Worm (Caenorhabditis elegans) whole organism, L1 larva: ENCODE results near the gene str-182.

Experiments used
- C04F5.9 ChIP-seq: sonication (generic microtip); optimal IDR thresholded peaks from 2 replicates; lab custom pipeline; 2016; ENCODE audit warnings: missing genetic modification characterization, missing compliant biosample characterization
- C16A3.4 ChIP-seq: fragments of 150-350 bp; optimal IDR thresholded peaks from 2 replicates; lab custom pipeline; 2014; ENCODE audit warnings: missing biosample characterization, missing genetic modification characterization
- Y116A8C.19 ChIP-seq: sonication (generic microtip); optimal IDR thresholded peaks from 2 replicates; lab custom pipeline; 2016; ENCODE audit warnings: missing compliant biosample characterization, missing genetic modification characterization, borderline replicate concordance
- dsc-1 ChIP-seq: sonication (generic microtip); optimal IDR thresholded peaks from 2 replicates; lab custom pipeline; 2016; ENCODE audit warnings: mild to moderate bottlenecking, missing genetic modification characterization, missing compliant biosample characterization
- efl-1 ChIP-seq, 4 experiments: fragments of 150-350 bp; optimal IDR thresholded peaks in 3 of 4; peaks in 1 of 4; 1 replicate in 1 of 4; 2 replicates in 3 of 4; lab custom pipeline; 2014; ENCODE audit warnings: missing biosample characterization in 2 of 4, missing genetic modification characterization in 2 of 4, missing genetic modification reagents in 2 of 4
- egl-27 ChIP-seq, 2 experiments: fragments of 150-350 bp in 1 of 2; sonication (generic microtip); optimal IDR thresholded peaks; 3 replicates each; lab custom pipeline; 2017 to 2018; ENCODE audit warnings: missing biosample characterization in 2 of 2, missing genetic modification characterization in 2 of 2, missing genetic modification reagents in 2 of 2
- elt-2 ChIP-seq: sonication (generic microtip); optimal IDR thresholded peaks from 2 replicates; lab custom pipeline; 2016; ENCODE audit warnings: missing genetic modification characterization, mild to moderate bottlenecking, inconsistent platforms, missing compliant biosample characterization, missing genetic modification reagents
- elt-3 ChIP-seq, 6 experiments: fragments of 150-350 bp in 1 of 6; sonication (generic microtip); optimal IDR thresholded peaks; 2 replicates each; lab custom pipeline; 2017 to 2018; ENCODE audit warnings: missing biosample characterization in 6 of 6, missing genetic modification characterization in 6 of 6, inconsistent platforms in 1 of 6
- fkh-10 ChIP-seq: sonication (generic microtip); optimal IDR thresholded peaks from 2 replicates; lab custom pipeline; 2017; ENCODE audit warnings: missing biosample characterization, missing genetic modification reagents, missing genetic modification characterization
- fkh-4 ChIP-seq: sonication (generic microtip); optimal IDR thresholded peaks from 2 replicates; lab custom pipeline; 2016; ENCODE audit warnings: missing compliant biosample characterization, missing genetic modification characterization, borderline replicate concordance
- fkh-8 ChIP-seq: sonication (generic microtip); optimal IDR thresholded peaks from 2 replicates; lab custom pipeline; 2016; ENCODE audit warnings: mild to moderate bottlenecking, missing genetic modification characterization, missing compliant biosample characterization
- fos-1 ChIP-seq: fragments of 150-350 bp; optimal IDR thresholded peaks from 2 replicates; lab custom pipeline; 2014; ENCODE audit warnings: missing biosample characterization, missing genetic modification characterization
- hlh-4 ChIP-seq: sonication (generic microtip); optimal IDR thresholded peaks from 2 replicates; lab custom pipeline; 2016; ENCODE audit warnings: mild to moderate bottlenecking, missing genetic modification characterization, missing compliant biosample characterization
- lin-14 ChIP-seq: fragments of 200-800 bp; sonication (Bioruptor generic); optimal IDR thresholded peaks from 2 replicates; lab custom pipeline; 2018; ENCODE audit warnings: mild to moderate bottlenecking, missing genetic modification characterization, moderate library complexity, missing compliant biosample characterization
- lin-15B ChIP-seq: fragments of 150-350 bp; sonication (generic microtip); optimal IDR thresholded peaks from 3 replicates; lab custom pipeline; 2014; ENCODE audit warnings: missing biosample characterization, missing genetic modification characterization
- lin-35 ChIP-seq, 2 experiments: fragments of 150-350 bp; optimal IDR thresholded peaks; 2 replicates each; lab custom pipeline; 2014; ENCODE audit warnings: missing biosample characterization in 2 of 2, missing genetic modification characterization in 2 of 2, missing genetic modification reagents in 2 of 2
- lir-3 ChIP-seq: sonication (generic microtip); optimal IDR thresholded peaks from 2 replicates; lab custom pipeline; 2016; ENCODE audit warnings: mild to moderate bottlenecking, missing genetic modification characterization, moderate library complexity, missing compliant biosample characterization; ENCODE audit not compliant: poor library complexity
- nhr-12 ChIP-seq: sonication (generic microtip); optimal IDR thresholded peaks from 2 replicates; lab custom pipeline; 2017; ENCODE audit warnings: missing biosample characterization, missing genetic modification characterization
- nhr-19 ChIP-seq: fragments of 200-800 bp; sonication (Bioruptor generic); conservative IDR thresholded peaks from 2 replicates; pipeline ENCODE4 v1.3.6; 2022; ENCODE audit warnings: missing genetic modification characterization, missing compliant biosample characterization
- nhr-20 ChIP-seq: sonication (generic microtip); optimal IDR thresholded peaks from 2 replicates; lab custom pipeline; 2016; ENCODE audit warnings: mild to moderate bottlenecking, missing genetic modification characterization, missing compliant biosample characterization
- nhr-47 ChIP-seq: sonication (generic microtip); optimal IDR thresholded peaks from 2 replicates; lab custom pipeline; 2016; ENCODE audit warnings: mild to moderate bottlenecking, missing genetic modification characterization, moderate library complexity, missing compliant biosample characterization
- nhr-71 ChIP-seq: sonication (generic microtip); optimal IDR thresholded peaks from 2 replicates; lab custom pipeline; 2016; ENCODE audit warnings: mild to moderate bottlenecking, missing genetic modification characterization, moderate library complexity, missing compliant biosample characterization
- nhr-77 ChIP-seq: fragments of 150-350 bp; optimal IDR thresholded peaks from 2 replicates; lab custom pipeline; 2014; ENCODE audit warnings: missing biosample characterization, missing genetic modification characterization
- pax-3 ChIP-seq: fragments of 200-800 bp; sonication (Bioruptor generic); optimal IDR thresholded peaks from 2 replicates; lab custom pipeline; 2018; ENCODE audit warnings: mild to moderate bottlenecking, missing genetic modification characterization, moderate library complexity, missing compliant biosample characterization
- pqm-1 ChIP-seq: sonication (generic microtip); optimal IDR thresholded peaks from 3 replicates; lab custom pipeline; 2017; ENCODE audit warnings: missing biosample characterization, missing genetic modification characterization
- sptf-1 ChIP-seq: fragments of 150-350 bp; optimal IDR thresholded peaks from 2 replicates; lab custom pipeline; 2014; ENCODE audit warnings: missing biosample characterization, missing genetic modification characterization
- swsn-7 ChIP-seq: sonication (generic microtip); optimal IDR thresholded peaks from 2 replicates; lab custom pipeline; 2016; ENCODE audit warnings: missing genetic modification characterization, missing compliant biosample characterization
- tlp-1 ChIP-seq: fragments of 150-350 bp; optimal IDR thresholded peaks from 2 replicates; lab custom pipeline; 2014; ENCODE audit warnings: missing biosample characterization, missing genetic modification characterization
- unc-130 ChIP-seq: fragments of 150-350 bp; optimal IDR thresholded peaks from 2 replicates; lab custom pipeline; 2017; ENCODE audit warnings: missing biosample characterization, missing genetic modification characterization, inconsistent platforms
- ztf-11 ChIP-seq, 2 experiments: sonication (generic microtip); optimal IDR thresholded peaks; 2 replicates each; lab custom pipeline; 2016 to 2017; ENCODE audit warnings: missing genetic modification characterization in 2 of 2, missing biosample characterization in 1 of 2, missing compliant biosample characterization in 1 of 2
- ztf-4 ChIP-seq: fragments of 150-350 bp; optimal IDR thresholded peaks from 2 replicates; lab custom pipeline; 2014; ENCODE audit warnings: missing biosample characterization, missing genetic modification characterization

The str-182 gene

ce11 chrV:10233330-10233729 is at the start of gene str-182:
Gene str-182 (minus strand): TSS chrV:10233430.
- TF ChIP-seq dsc-1 (tag; lab: Kevin White, UChicago) (no peak), Y116A8C.19 (tag; lab: Kevin White, UChicago) (no peak), nhr-20 (tag; lab: Kevin White, UChicago) (no peak), nhr-77 (tag; lab: Kevin White, UChicago) (no peak), ztf-11 (tag; optimal IDR thresholded peaks at IDR 0.05; lab: Kevin White, UChicago) (no peak), swsn-7 (tag; lab: Kevin White, UChicago) (no peak), elt-2 (no peak), fkh-8 (tag; lab: Kevin White, UChicago) (peak; percentile 41), nhr-12 (tag; lab: Kevin White, UChicago) (no peak), nhr-71 (tag; lab: Kevin White, UChicago) (peak; percentile 12)

ce11 chrV:10281374-10281773 is 48.1 kb upstream of the str-182 start, which contains the start of gene lys-2:
Gene lys-2 (minus strand): TSS chrV:10281474.
- peak; percentile 50 for TF ChIP-seq pqm-1 (tag; lab: Kevin White, UChicago)
- no peak for TF ChIP-seq egl-27 (tag; optimal IDR thresholded peaks at IDR 0.05; lab: Kevin White, UChicago)
- no peak for TF ChIP-seq C04F5.9 (tag; lab: Kevin White, UChicago)
- TF ChIP-seq elt-2 = peak; percentile 75
- TF ChIP-seq lir-3 (tag; lab: Kevin White, UChicago) = no peak
- peak; percentile 4 for TF ChIP-seq pax-3 (tag; lab: Kevin White, UChicago)

- TF ChIP-seq tlp-1 (tag; lab: Kevin White, UChicago) = peak; percentile 63
- no peak for TF ChIP-seq swsn-7 (tag; lab: Kevin White, UChicago)
- TF ChIP-seq C16A3.4 (tag; lab: Kevin White, UChicago) = no peak
- peak; percentile 86 for TF ChIP-seq elt-2
- TF ChIP-seq nhr-47 (tag; lab: Kevin White, UChicago) = no peak
- TF ChIP-seq, all 84 proteins: peak for 2
Observed at ce11 chrV:10280112-10280511, 46.9 kb upstream of the str-182 start.

ce11 chrV:10277579-10277978 is 44.3 kb upstream of the str-182 start, which contains the start of gene lys-1:
Gene lys-1 (plus strand): TSS chrV:10277904.
- TF ChIP-seq tlp-1 (tag; lab: Kevin White, UChicago) (peak; percentile 21), elt-2 (peak; percentile 54), ztf-4 (tag; lab: Kevin White, UChicago) (no peak), lin-14 (no peak), efl-1 (optimal IDR thresholded peaks at IDR 0.05; lab: Kevin White, UChicago) (no peak), efl-1 (GFP tag; optimal IDR thresholded peaks at IDR 0.05 in 1 of 2; lab: Kevin White, UChicago) (peak in 1 of 2 experiments; percentile 22)

ce11 chrV:10276038-10276437 is 42.8 kb upstream of the str-182 start:
- TF ChIP-seq lin-15B (no peak), fkh-8 (tag; lab: Kevin White, UChicago) (peak; percentile 39), hlh-4 (peak; percentile 99), unc-130 (tag; lab: Kevin White, UChicago) (no peak), nhr-71 (tag; lab: Kevin White, UChicago) (peak; percentile 43), fkh-4 (tag; lab: Kevin White, UChicago) (no peak), dsc-1 (tag; lab: Kevin White, UChicago) (peak; percentile 29), efl-1 (optimal IDR thresholded peaks at IDR 0.05; lab: Kevin White, UChicago) (no peak), efl-1 (GFP tag; optimal IDR thresholded peaks at IDR 0.05 in 1 of 2; lab: Kevin White, UChicago) (no peak), sptf-1 (tag; lab: Kevin White, UChicago) (no peak), pax-3 (tag; lab: Kevin White, UChicago) (no peak), nhr-19 (GFP tag; lab: Robert Waterston, UW) (no peak)

ce11 chrV:10275619-10276018 is 42.4 kb upstream of the str-182 start, which contains the start of gene Y22F5A.11:
Gene Y22F5A.11 (minus strand): TSS chrV:10275646.
- TF ChIP-seq lin-14 = peak; percentile 55
- TF ChIP-seq elt-3 (tag; optimal IDR thresholded peaks at IDR 0.05; lab: Kevin White, UChicago) = no peak
- TF ChIP-seq lin-35 (GFP tag; optimal IDR thresholded peaks at IDR 0.05; lab: Kevin White, UChicago) = no peak
- no peak for TF ChIP-seq fos-1
- TF ChIP-seq fkh-10 (GFP tag; lab: Kevin White, UChicago) = peak; percentile 4
